Worm (Caenorhabditis elegans) whole organism, L1 larva: ENCODE data around the gene srr-9.

Source experiments
- C34B4.2 ChIP-seq: sonication (generic microtip); optimal IDR thresholded peaks from 2 replicates; lab custom pipeline; 2017; ENCODE audit warnings: mild to moderate bottlenecking, missing genetic modification characterization, missing compliant biosample characterization
- alr-1 ChIP-seq: fragments of 200-800 bp; sonication (Bioruptor generic); optimal IDR thresholded peaks from 2 replicates; lab custom pipeline; 2018; ENCODE audit warnings: borderline replicate concordance, mild to moderate bottlenecking, missing genetic modification characterization, missing compliant biosample characterization
- ama-1 ChIP-seq: fragments of 150-350 bp; optimal IDR thresholded peaks from 2 replicates; lab custom pipeline; 2014
- ceh-88 ChIP-seq: fragments of 200-800 bp; sonication (Bioruptor generic); IDR thresholded peaks from 2 replicates; pipeline ENCODE4 v1.3.6; 2022; ENCODE audit warnings: missing genetic modification characterization, missing compliant biosample characterization
- egl-27 ChIP-seq, 2 experiments: fragments of 150-350 bp in 1 of 2; sonication (generic microtip); optimal IDR thresholded peaks; 3 replicates each; lab custom pipeline; 2017 to 2018; ENCODE audit warnings: missing biosample characterization in 2 of 2, missing genetic modification characterization in 2 of 2, missing genetic modification reagents in 2 of 2
- jun-1 ChIP-seq: fragments of 150-350 bp; optimal IDR thresholded peaks from 2 replicates; lab custom pipeline; 2014; ENCODE audit warnings: missing biosample characterization, missing genetic modification reagents, missing genetic modification characterization
- lin-15B ChIP-seq: fragments of 150-350 bp; sonication (generic microtip); optimal IDR thresholded peaks from 3 replicates; lab custom pipeline; 2014; ENCODE audit warnings: missing biosample characterization, missing genetic modification characterization
- mep-1 ChIP-seq: fragments of 150-350 bp; optimal IDR thresholded peaks from 2 replicates; lab custom pipeline; 2014; ENCODE audit warnings: missing biosample characterization, missing genetic modification characterization
- nhr-11 ChIP-seq: fragments of 150-350 bp; optimal IDR thresholded peaks from 2 replicates; lab custom pipeline; 2014; ENCODE audit warnings: missing biosample characterization, missing genetic modification characterization
- nhr-19 ChIP-seq: fragments of 200-800 bp; sonication (Bioruptor generic); conservative IDR thresholded peaks from 2 replicates; pipeline ENCODE4 v1.3.6; 2022; ENCODE audit warnings: missing genetic modification characterization, missing compliant biosample characterization
- rnt-1 ChIP-seq: sonication (generic microtip); optimal IDR thresholded peaks from 2 replicates; lab custom pipeline; 2016; ENCODE audit warnings: mild to moderate bottlenecking, missing genetic modification characterization, moderate library complexity, missing compliant biosample characterization
- skn-1 ChIP-seq: fragments of 150-350 bp; optimal IDR thresholded peaks from 2 replicates; lab custom pipeline; 2014; ENCODE audit warnings: missing biosample characterization, missing genetic modification characterization

- no peak for TF ChIP-seq C34B4.2 (tag; lab: Kevin White, UChicago)
- no peak for TF ChIP-seq jun-1 (tag; lab: Kevin White, UChicago)
- no peak for TF ChIP-seq rnt-1 (tag; lab: Kevin White, UChicago)
- no peak for TF ChIP-seq egl-27 (tag; optimal IDR thresholded peaks at IDR 0.05; lab: Kevin White, UChicago)
- TF ChIP-seq skn-1 (tag; lab: Kevin White, UChicago): no peak
- no peak for TF ChIP-seq mep-1 (tag; lab: Kevin White, UChicago)
- no peak for TF ChIP-seq alr-1 (tag; lab: Kevin White, UChicago)
- no peak for TF ChIP-seq ceh-88 (GFP tag; lab: Robert Waterston, UW)
- no peak for TF ChIP-seq nhr-19 (GFP tag; lab: Robert Waterston, UW)
- TF ChIP-seq lin-15B: no peak
- TF ChIP-seq ama-1 (lab: Kevin White, UChicago): no peak
- TF ChIP-seq nhr-11 (tag; lab: Kevin White, UChicago): no peak
These were observed 48.1 kb downstream of the srr-9 start for ce11 chrV:7785885-7786284.
